Worm (Caenorhabditis elegans) whole organism, L4/young adult: ENCODE results near the gene egl-8.

Experiments used
- W03F9.2 ChIP-seq: fragments of 150-350 bp; optimal IDR thresholded peaks from 2 replicates; lab custom pipeline; 2014; ENCODE audit warnings: missing biosample characterization, missing genetic modification characterization
- dao-5 ChIP-seq: sonication (generic microtip); optimal IDR thresholded peaks from 2 replicates; lab custom pipeline; 2016; ENCODE audit warnings: missing genotype, missing genetic modification characterization, moderate library complexity, missing compliant biosample characterization
- him-1 ChIP-seq: sonication (generic microtip); optimal IDR thresholded peaks from 2 replicates; lab custom pipeline; 2016; ENCODE audit warnings: missing genotype, missing genetic modification reagents, missing genetic modification characterization, missing compliant biosample characterization

The egl-8 gene

DNA sequence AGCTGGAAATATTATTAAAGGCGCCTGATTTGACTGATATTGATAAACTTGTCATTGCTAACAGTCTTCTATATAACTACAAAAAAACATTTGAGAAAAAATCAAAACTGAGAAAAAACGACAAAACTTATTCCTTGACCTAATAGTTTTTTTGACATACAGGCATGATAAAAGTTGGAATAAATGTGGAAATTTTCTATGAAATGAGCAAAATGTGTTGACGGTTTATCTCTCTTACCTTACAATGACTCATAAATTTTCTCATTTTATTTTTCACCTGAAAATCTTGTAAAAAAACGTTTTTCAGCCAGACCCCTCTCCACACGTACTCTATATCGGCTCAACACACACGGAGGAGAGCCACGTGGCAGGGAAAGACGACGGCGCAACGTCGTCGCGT is at the start of gene egl-8:
TSS of gene egl-8 (plus strand) at position 301 of the 400 bp plus-strand sequence.
- TF ChIP-seq him-1: no peak
- no peak for TF ChIP-seq W03F9.2
- no peak for TF ChIP-seq dao-5 (tag; lab: Kevin White, UChicago)

- TF ChIP-seq W03F9.2 (no peak), dao-5 (tag; lab: Kevin White, UChicago) (no peak), him-1 (no peak)
These were observed 19.3 kb upstream of the egl-8 start, which contains the start of gene idpp-2 for ce11 chrV:1335-1734. TSS of gene idpp-2 (plus strand) at chrV:1635.

DNA sequence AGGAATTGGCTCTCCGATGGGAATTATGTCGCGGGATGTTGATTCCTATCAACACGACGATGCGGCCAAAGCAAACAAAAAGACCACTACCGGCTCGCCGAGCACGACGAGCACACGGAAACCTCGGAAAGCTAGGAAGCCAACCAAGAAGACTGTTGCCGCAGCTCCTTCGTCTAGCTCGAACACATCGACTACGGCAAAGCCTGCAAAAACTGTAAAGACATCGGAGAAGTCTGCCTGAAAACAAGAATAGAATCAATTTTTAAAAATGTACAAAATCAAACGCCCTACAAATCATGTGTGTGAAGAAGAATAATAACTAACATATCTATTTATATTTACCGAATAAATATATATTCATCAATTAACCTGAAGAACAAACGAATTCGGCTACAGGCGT is 14.3 kb upstream of the egl-8 start:
- TF ChIP-seq dao-5 (tag; lab: Kevin White, UChicago): no peak
- TF ChIP-seq W03F9.2: no peak
- TF ChIP-seq him-1: no peak

ce11 chrV:7778-8445 is 12.7 kb upstream of the egl-8 start, which contains the start of gene ife-3:
TSS of gene ife-3 (minus strand) at chrV:7828.
- TF ChIP-seq W03F9.2 (peak; percentile 49), him-1 (no peak), dao-5 (tag; lab: Kevin White, UChicago) (no peak)

DNA sequence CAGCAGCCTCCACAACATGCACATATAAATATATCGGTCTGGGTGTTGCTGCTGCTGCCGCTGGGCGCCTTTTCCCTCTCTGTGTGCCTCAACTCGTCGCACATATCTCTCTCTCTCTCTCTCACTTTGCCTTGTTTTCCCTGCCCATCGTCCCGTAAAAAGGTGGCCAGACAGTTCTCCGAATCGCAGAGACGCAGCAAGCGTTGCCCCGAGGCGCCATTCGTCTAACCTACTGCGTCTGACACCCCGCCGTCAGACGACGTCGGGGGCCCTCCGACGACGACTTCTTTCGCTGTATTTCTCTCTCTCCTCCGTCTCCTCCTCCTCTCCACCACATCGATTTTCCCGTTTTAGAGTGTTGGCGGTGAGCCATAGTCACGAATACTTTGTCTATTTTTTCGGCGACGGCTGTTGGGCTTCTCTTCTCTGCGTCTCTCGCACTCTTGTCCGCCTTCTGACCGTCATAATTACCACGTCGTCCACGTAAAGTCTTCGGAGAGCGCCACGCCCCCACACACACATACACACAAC is 11.8 kb upstream of the egl-8 start, which contains the start of gene B0348.10:
TSS of gene B0348.10 (minus strand) at position 24 of the 531 bp plus-strand sequence.
- TF ChIP-seq W03F9.2: peak; percentile 9
- peak; percentile 98 for TF ChIP-seq him-1
- no peak for TF ChIP-seq dao-5 (tag; lab: Kevin White, UChicago)

- TF ChIP-seq him-1: peak; percentile 2
- TF ChIP-seq W03F9.2: no peak
These were observed 9.5 kb upstream of the egl-8 start for ce11 chrV:11158-11557.

- TF ChIP-seq him-1 (no peak), dao-5 (tag; lab: Kevin White, UChicago) (no peak), W03F9.2 (no peak)
These were observed 8.9 kb upstream of the egl-8 start for ce11 chrV:11708-12107.

ce11 chrV:16067-16845 is 4.4 kb upstream of the egl-8 start:
- TF ChIP-seq him-1: no peak
- no peak for TF ChIP-seq W03F9.2
- TF ChIP-seq dao-5 (tag; lab: Kevin White, UChicago): no peak

- TF ChIP-seq W03F9.2 (no peak), dao-5 (tag; lab: Kevin White, UChicago) (no peak), him-1 (no peak)
These were observed 1.2 kb downstream of the egl-8 start for ce11 chrV:21848-22247.

DNA sequence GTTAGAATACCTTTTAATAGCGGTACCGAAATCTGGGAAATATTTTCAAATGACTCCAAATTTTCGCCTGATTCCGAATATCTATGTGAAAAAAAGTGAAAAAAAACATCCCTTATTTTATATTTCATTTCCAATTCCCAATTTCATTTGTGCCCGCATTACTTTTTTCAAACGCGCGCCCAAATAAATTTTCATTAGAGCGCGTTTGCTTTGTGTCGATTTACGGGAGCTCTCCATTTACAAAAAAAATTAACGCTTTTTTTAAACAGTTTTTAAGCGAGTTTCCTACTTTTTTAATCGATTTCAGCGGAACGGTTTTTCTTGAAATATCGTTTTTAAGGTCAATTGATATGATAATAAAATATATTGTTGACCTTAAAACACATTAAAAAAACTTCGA is 3.6 kb downstream of the egl-8 start:
- TF ChIP-seq W03F9.2 (no peak), him-1 (no peak), dao-5 (tag; lab: Kevin White, UChicago) (no peak)

DNA sequence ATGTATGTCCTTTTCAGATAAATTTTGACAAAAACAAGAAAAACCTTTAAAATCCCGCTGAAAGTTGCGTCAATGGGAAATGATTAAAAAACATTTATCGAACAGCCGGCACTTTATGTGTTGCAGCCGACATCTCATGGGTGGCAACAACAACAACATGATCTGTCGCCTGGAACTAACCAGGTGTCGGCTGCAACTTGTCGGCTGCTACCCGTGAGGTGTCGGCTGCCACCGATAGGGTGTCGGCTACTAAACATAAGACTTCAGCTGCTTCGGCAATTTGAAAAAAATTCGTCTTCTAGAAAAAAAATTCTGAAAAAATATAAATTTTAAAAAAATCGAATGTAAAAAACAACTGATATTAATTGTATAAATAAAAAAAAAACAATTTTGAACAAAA is 7.0 kb downstream of the egl-8 start:
- TF ChIP-seq dao-5 (tag; lab: Kevin White, UChicago) (no peak), W03F9.2 (no peak), him-1 (no peak)

DNA sequence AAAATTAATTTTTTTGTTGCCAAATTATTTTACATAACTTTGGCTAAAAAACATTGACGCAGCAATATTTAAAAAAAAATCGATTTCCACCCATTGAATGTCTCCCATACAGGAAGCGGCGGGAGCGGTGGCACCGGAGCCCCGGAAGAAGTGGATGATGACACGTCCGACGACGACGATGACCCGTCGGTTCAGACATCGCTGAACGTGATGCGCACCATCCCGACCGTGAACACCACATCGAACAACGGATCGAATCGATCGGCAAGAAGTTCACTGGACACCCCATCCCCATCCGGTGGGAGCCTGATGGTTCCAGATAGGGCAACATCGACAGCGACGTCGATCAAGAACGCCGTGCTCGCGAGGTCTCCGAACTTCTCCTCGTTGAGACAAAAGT is 7.7 kb downstream of the egl-8 start:
- TF ChIP-seq him-1 (no peak), dao-5 (tag; lab: Kevin White, UChicago) (no peak)

- TF ChIP-seq dao-5 (tag; lab: Kevin White, UChicago): no peak
- no peak for TF ChIP-seq him-1
- TF ChIP-seq W03F9.2: no peak
These were observed 9.2 kb downstream of the egl-8 start for ce11 chrV:29823-30222.

DNA sequence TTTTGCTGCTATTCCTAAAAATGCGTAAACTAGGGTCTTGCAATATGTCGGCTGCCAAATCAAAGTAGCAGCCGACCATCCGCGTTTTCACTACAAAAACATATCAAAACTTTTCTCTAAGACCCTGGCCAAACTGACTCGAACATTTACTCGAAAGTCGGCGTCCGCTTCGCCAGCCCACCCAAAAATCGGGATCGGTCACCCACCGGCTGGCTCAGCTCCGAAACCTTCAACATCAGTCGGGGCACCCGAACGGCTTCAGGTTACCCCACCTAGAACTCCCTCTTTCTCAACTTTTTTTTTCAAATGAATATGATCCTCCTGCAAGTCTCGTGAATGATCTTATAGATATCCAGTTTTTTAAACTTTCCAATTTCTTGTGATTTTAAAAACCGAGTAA is 17.1 kb downstream of the egl-8 start:
- TF ChIP-seq W03F9.2 (no peak), him-1 (no peak), dao-5 (tag; lab: Kevin White, UChicago) (no peak)

- TF ChIP-seq him-1 (no peak), dao-5 (tag; lab: Kevin White, UChicago) (no peak), W03F9.2 (no peak)
These were observed 22.5 kb downstream of the egl-8 start for ce11 chrV:43070-43469.
